Worm (Caenorhabditis elegans) whole organism, L2 larva: ENCODE results near the gene par-4.

Source experiments
- C34F6.9 ChIP-seq: fragments of 150-350 bp; optimal IDR thresholded peaks from 2 replicates; lab custom pipeline; 2014; ENCODE audit warnings: missing biosample characterization, missing genetic modification characterization
- R02D3.7 ChIP-seq: fragments of 150-350 bp; optimal IDR thresholded peaks from 2 replicates; lab custom pipeline; 2014; ENCODE audit warnings: missing biosample characterization, missing genetic modification characterization
- Y55F3AM.14 ChIP-seq: fragments of 200-800 bp; sonication (Bioruptor generic); optimal IDR thresholded peaks from 2 replicates; lab custom pipeline; 2018; ENCODE audit warnings: mild to moderate bottlenecking, missing genetic modification characterization, missing compliant biosample characterization
- aly-2 ChIP-seq: fragments of 150-350 bp; optimal IDR thresholded peaks from 2 replicates; lab custom pipeline; 2014; ENCODE audit warnings: missing biosample characterization, missing genetic modification characterization
- blmp-1 ChIP-seq: sonication (generic microtip); optimal IDR thresholded peaks from 2 replicates; lab custom pipeline; 2017; ENCODE audit warnings: missing genetic modification characterization, mild to moderate bottlenecking, missing compliant biosample characterization, antibody characterized with exemption, moderate library complexity; ENCODE audit not compliant: insufficient read depth
- ceh-16 ChIP-seq: fragments of 150-350 bp; optimal IDR thresholded peaks from 2 replicates; lab custom pipeline; 2014; ENCODE audit warnings: missing biosample characterization, missing genetic modification characterization
- crh-2 ChIP-seq: sonication (generic microtip); optimal IDR thresholded peaks from 2 replicates; lab custom pipeline; 2017; ENCODE audit warnings: missing biosample characterization, missing genetic modification characterization
- egl-27 ChIP-seq: sonication (generic microtip); optimal IDR thresholded peaks from 3 replicates; lab custom pipeline; 2017; ENCODE audit warnings: missing biosample characterization, missing genetic modification reagents, missing genetic modification characterization
- elt-1 ChIP-seq: fragments of 150-350 bp; optimal IDR thresholded peaks from 2 replicates; lab custom pipeline; 2014; ENCODE audit warnings: missing biosample characterization, missing genetic modification characterization
- elt-3 ChIP-seq: sonication (generic microtip); optimal IDR thresholded peaks from 2 replicates; lab custom pipeline; 2017; ENCODE audit warnings: missing biosample characterization, missing genetic modification characterization
- gmeb-1 ChIP-seq: fragments of 150-350 bp; optimal IDR thresholded peaks from 2 replicates; lab custom pipeline; 2014; ENCODE audit warnings: missing biosample characterization, missing genetic modification characterization
- lin-13 ChIP-seq: fragments of 150-350 bp; optimal IDR thresholded peaks from 2 replicates; lab custom pipeline; 2014; ENCODE audit warnings: missing biosample characterization, missing genetic modification reagents, missing genetic modification characterization
- lin-39 ChIP-seq: fragments of 150-350 bp; optimal IDR thresholded peaks from 2 replicates; lab custom pipeline; 2014; ENCODE audit warnings: missing biosample characterization, missing genetic modification reagents, missing genetic modification characterization
- lsy-2 ChIP-seq, 2 experiments: fragments of 150-350 bp in 1 of 2; sonication (generic microtip) in 1 of 2; optimal IDR thresholded peaks; 2 replicates each; lab custom pipeline; 2014 to 2017; ENCODE audit warnings: missing biosample characterization in 2 of 2, missing genetic modification characterization in 2 of 2
- mab-5 ChIP-seq: fragments of 150-350 bp; optimal IDR thresholded peaks from 2 replicates; lab custom pipeline; 2014; ENCODE audit warnings: missing biosample characterization, missing genetic modification characterization
- mdl-1 ChIP-seq, 2 experiments: fragments of 150-350 bp in 1 of 2; sonication (generic microtip) in 1 of 2; optimal IDR thresholded peaks; 2 replicates each; lab custom pipeline; 2017; ENCODE audit warnings: missing biosample characterization in 2 of 2, missing genetic modification characterization in 2 of 2
- nhr-12 ChIP-seq: fragments of 150-350 bp; optimal IDR thresholded peaks from 2 replicates; lab custom pipeline; 2014; ENCODE audit warnings: missing biosample characterization, missing genetic modification characterization
- nhr-129 ChIP-seq: fragments of 150-350 bp; optimal IDR thresholded peaks from 2 replicates; lab custom pipeline; 2014; ENCODE audit warnings: missing biosample characterization, missing genetic modification characterization
- nhr-237 ChIP-seq: fragments of 150-350 bp; optimal IDR thresholded peaks from 2 replicates; lab custom pipeline; 2014; ENCODE audit warnings: missing biosample characterization, missing genetic modification characterization
- nhr-25 ChIP-seq: fragments of 150-350 bp; sonication (generic microtip); optimal IDR thresholded peaks from 3 replicates; lab custom pipeline; 2014; ENCODE audit warnings: missing biosample characterization, missing genetic modification characterization
- nhr-6 ChIP-seq: fragments of 150-350 bp; optimal IDR thresholded peaks from 2 replicates; lab custom pipeline; 2014; ENCODE audit warnings: missing biosample characterization, missing genetic modification characterization
- nhr-77 ChIP-seq: fragments of 150-350 bp; optimal IDR thresholded peaks from 2 replicates; lab custom pipeline; 2014; ENCODE audit warnings: missing biosample characterization, missing genetic modification characterization
- sem-4 ChIP-seq: fragments of 150-350 bp; optimal IDR thresholded peaks from 2 replicates; lab custom pipeline; 2014; ENCODE audit warnings: missing biosample characterization, missing genetic modification reagents, missing genetic modification characterization
- skn-1 ChIP-seq: sonication (generic microtip); optimal IDR thresholded peaks from 2 replicates; lab custom pipeline; 2017; ENCODE audit warnings: missing biosample characterization, missing genetic modification characterization
- sma-3 ChIP-seq: sonication (generic microtip); optimal IDR thresholded peaks from 2 replicates; lab custom pipeline; 2016; ENCODE audit warnings: missing genetic modification reagents, missing genetic modification characterization, missing compliant biosample characterization
- sma-9 ChIP-seq, 2 experiments: fragments of 150-350 bp in 1 of 2; sonication (generic microtip) in 1 of 2; optimal IDR thresholded peaks; 2 replicates each; lab custom pipeline; 2014 to 2016; ENCODE audit warnings: missing genetic modification characterization in 2 of 2, mild to moderate bottlenecking in 1 of 2, missing biosample characterization in 1 of 2, missing compliant biosample characterization in 1 of 2, missing genetic modification reagents in 1 of 2, moderate library complexity in 1 of 2
- unc-55 ChIP-seq: fragments of 150-350 bp; sonication (generic microtip); optimal IDR thresholded peaks from 3 replicates; lab custom pipeline; 2014; ENCODE audit warnings: missing biosample characterization, missing genetic modification reagents, missing genetic modification characterization
- unc-62 ChIP-seq: fragments of 150-350 bp; optimal IDR thresholded peaks from 2 replicates; lab custom pipeline; 2014; ENCODE audit warnings: missing biosample characterization, missing genetic modification reagents, missing genetic modification characterization
- zag-1 ChIP-seq: fragments of 150-350 bp; optimal IDR thresholded peaks from 2 replicates; lab custom pipeline; 2014; ENCODE audit warnings: missing biosample characterization, missing genetic modification characterization
- ztf-1 ChIP-seq: fragments of 200-800 bp; sonication (Bioruptor generic); conservative IDR thresholded peaks from 2 replicates; pipeline ENCODE4 v1.3.6; 2022; ENCODE audit warnings: missing genetic modification characterization, missing compliant biosample characterization
- ztf-11 ChIP-seq: sonication (generic microtip); optimal IDR thresholded peaks from 2 replicates; lab custom pipeline; 2017; ENCODE audit warnings: missing biosample characterization, missing genetic modification characterization
- ztf-4 ChIP-seq: fragments of 150-350 bp; optimal IDR thresholded peaks from 2 replicates; lab custom pipeline; 2014; ENCODE audit warnings: missing biosample characterization, missing genetic modification characterization

The par-4 gene

DNA sequence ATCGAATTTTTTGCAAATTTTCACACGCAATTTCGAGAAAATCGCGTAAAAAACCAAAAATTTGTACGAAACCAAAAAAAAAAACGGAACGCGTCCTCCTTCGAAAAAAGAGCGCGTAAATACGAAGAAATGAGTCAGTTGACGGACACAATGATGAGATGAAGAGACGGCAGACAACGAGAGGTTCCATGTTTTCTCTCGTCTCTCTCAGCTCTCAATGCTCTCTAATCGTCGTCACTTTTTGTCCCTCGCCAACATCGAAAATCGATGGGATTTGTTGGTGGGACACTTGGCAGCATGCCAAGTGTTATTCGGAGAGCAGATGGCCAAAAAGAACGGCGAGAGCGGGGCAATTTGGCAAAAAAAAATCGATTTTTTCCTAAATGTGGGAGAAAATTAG is 19.3 kb upstream of the par-4 start (continued):
- TF ChIP-seq nhr-25 (tag; lab: Kevin White, UChicago), result no peak
- TF ChIP-seq unc-55 (GFP tag; lab: Kevin White, UChicago), result peak; percentile 77
- peak; percentile 63 for TF ChIP-seq zag-1 (tag; lab: Kevin White, UChicago)
- peak; percentile 66 to 90 for TF ChIP-seq lsy-2 (tag; optimal IDR thresholded peaks at IDR 0.05; lab: Kevin White, UChicago)
- peak; percentile 85 for TF ChIP-seq crh-2 (tag; lab: Kevin White, UChicago)
- no peak for TF ChIP-seq aly-2
- peak; percentile 27 for TF ChIP-seq unc-62
- peak; percentile 79 for TF ChIP-seq lin-13 (GFP tag; lab: Kevin White, UChicago)
- TF ChIP-seq ztf-1, result no peak
- peak; percentile 83 for TF ChIP-seq nhr-6
- no peak for TF ChIP-seq nhr-237 (tag; lab: Kevin White, UChicago)
- no peak for TF ChIP-seq R02D3.7 (tag; lab: Kevin White, UChicago)

DNA sequence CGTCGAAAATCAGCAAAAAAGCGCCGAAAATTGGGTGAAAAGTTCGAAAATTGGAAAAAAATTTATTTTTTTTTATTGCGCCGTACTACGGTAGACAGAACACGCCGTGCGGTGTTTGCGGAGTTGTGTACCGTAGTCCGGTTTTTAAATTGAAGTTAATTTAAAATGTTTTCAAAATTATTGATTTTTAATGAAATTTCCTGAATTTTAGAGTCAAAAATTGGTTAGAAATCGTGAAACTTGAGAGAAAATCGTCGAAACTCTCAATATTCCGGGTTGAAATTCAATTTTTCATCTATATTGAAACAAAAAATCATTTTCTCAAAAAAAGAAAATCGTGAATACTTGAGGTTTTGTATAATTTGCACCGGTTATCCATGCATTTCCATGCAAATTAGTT is 16.6 kb upstream of the par-4 start, which contains the start of gene nova-1:
Gene nova-1, minus strand, starts transcription at position 101 of the 400 bp plus-strand sequence.
- TF ChIP-seq ceh-16, result no peak
- TF ChIP-seq skn-1, result no peak
- TF ChIP-seq ztf-11 (tag; lab: Kevin White, UChicago), result no peak
- no peak for TF ChIP-seq ztf-1
- TF ChIP-seq zag-1 (tag; lab: Kevin White, UChicago), result no peak
- no peak for TF ChIP-seq gmeb-1
- no peak for TF ChIP-seq unc-55 (GFP tag; lab: Kevin White, UChicago)
- TF ChIP-seq aly-2, result no peak
- no peak for TF ChIP-seq lin-39 (tag; lab: Kevin White, UChicago)
- TF ChIP-seq blmp-1 (tag; lab: Kevin White, UChicago), result no peak
- no peak for TF ChIP-seq elt-3 (tag; lab: Kevin White, UChicago)
- no peak for TF ChIP-seq sem-4 (tag; lab: Kevin White, UChicago)
- no peak for TF ChIP-seq nhr-77 (tag; lab: Kevin White, UChicago)
- TF ChIP-seq mdl-1 (tag; optimal IDR thresholded peaks at IDR 0.05; lab: Kevin White, UChicago), result no peak
- TF ChIP-seq Y55F3AM.14 (GFP tag; lab: Kevin White, UChicago), result no peak
- no peak for TF ChIP-seq elt-1 (tag; lab: Kevin White, UChicago)
- no peak for TF ChIP-seq sma-3

DNA sequence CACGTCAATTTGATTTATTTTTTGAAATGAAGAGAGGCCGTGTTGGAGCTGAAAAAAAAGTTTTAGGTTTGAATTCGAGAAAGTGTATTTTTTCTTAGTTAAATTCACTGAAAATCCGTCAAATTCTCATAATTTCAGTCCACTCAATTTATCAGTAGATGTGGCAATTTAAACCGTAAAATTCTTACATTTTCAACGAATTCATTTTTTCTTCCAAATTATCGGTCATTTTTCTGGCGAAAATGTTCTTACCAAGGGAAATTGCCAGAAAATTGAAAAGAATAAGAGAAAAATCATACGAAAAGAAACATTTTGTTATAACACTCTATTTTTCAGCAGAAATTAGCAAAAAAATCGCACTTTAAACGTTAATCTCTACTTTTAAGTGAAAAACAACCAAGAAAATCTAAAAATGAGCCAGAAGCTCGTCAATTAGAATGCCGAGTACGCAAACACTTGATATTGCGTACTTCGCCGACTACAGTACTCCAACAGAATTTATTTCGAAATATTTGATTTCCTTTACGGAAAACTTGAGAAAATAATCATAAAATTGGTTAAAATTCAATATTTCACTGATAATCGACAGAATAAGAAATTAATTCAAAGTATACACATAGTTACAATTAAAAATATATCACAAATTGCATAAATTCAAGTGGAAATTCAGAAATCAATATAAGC is 13.2 kb upstream of the par-4 start, which contains the start of gene fbxa-106:
Gene fbxa-106, minus strand, starts transcription at position 51 of the 684 bp plus-strand sequence.
- TF ChIP-seq elt-3 (tag; lab: Kevin White, UChicago), result no peak
- TF ChIP-seq nhr-12 (tag; lab: Kevin White, UChicago), result no peak

- no peak for TF ChIP-seq sma-9 (GFP tag; optimal IDR thresholded peaks at IDR 0.05; lab: Kevin White, UChicago)
- no peak for TF ChIP-seq sma-9 (tag; optimal IDR thresholded peaks at IDR 0.05; lab: Kevin White, UChicago)
- TF ChIP-seq C34F6.9 (tag; lab: Kevin White, UChicago), result no peak
- TF ChIP-seq ztf-4 (tag; lab: Kevin White, UChicago), result no peak
- TF ChIP-seq ceh-16, result no peak
- TF ChIP-seq, all 48 proteins: peak for 0
These were observed 12.3 kb upstream of the par-4 start, which contains the start of gene Y59A8B.12 for ce11 chrV:18086174-18086661. Y59A8B.12 (minus strand) TSS chrV:18086224.

DNA sequence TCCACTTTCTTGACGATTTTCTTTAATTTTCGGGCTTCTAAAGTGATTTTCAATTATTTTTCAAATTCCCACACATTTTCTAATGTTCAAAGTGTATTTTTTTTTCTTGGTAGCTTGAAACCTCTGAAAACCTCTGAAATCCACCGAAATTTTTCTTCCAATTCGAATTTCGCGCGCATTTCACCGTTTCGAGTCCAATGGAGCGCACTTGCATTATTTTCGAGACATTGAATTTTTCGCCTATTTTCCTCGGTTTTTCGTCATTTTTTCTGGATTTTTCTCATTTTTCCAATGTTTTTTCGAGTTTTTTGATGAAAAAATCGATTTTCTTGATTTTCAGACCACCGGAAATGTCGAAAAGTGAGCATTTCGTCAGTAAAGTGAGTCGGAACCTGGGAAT is 11.7 kb upstream of the par-4 start, which contains the start of gene slr-2:
Gene slr-2, plus strand, starts transcription at position 341 of the 400 bp plus-strand sequence.
- TF ChIP-seq unc-55 (GFP tag; lab: Kevin White, UChicago) (peak; percentile 84), lin-13 (GFP tag; lab: Kevin White, UChicago) (peak; percentile 24), C34F6.9 (tag; lab: Kevin White, UChicago) (peak; percentile 57), nhr-129 (peak; percentile 49), crh-2 (tag; lab: Kevin White, UChicago) (peak; percentile 26), mab-5 (tag; lab: Kevin White, UChicago) (peak; percentile 6), Y55F3AM.14 (GFP tag; lab: Kevin White, UChicago) (no peak), gmeb-1 (peak; percentile 96), egl-27 (tag; lab: Kevin White, UChicago) (no peak), lsy-2 (tag; optimal IDR thresholded peaks at IDR 0.05; lab: Kevin White, UChicago) (peak; percentile 23 to 72)
